Worm (Caenorhabditis elegans) whole organism, young adult: ENCODE results near the gene rfl-1.

Experiments used
- B0261.1 ChIP-seq: sonication (generic microtip); optimal IDR thresholded peaks from 2 replicates; lab custom pipeline; 2016; ENCODE audit warnings: mild to moderate bottlenecking, missing genetic modification characterization, moderate library complexity, missing compliant biosample characterization
- B0336.3 ChIP-seq: fragments of 200-800 bp; sonication (Bioruptor generic); IDR thresholded peaks from 2 replicates; pipeline ENCODE4 v1.3.6; 2022; ENCODE audit warnings: missing genetic modification characterization, missing compliant biosample characterization
- C17E4.6 ChIP-seq: fragments of 200-800 bp; sonication (Bioruptor generic); IDR thresholded peaks from 2 replicates; pipeline ENCODE4 v1.3.6; 2022; ENCODE audit warnings: missing genetic modification reagents, missing genetic modification characterization, missing compliant biosample characterization
- D2030.7 ChIP-seq: fragments of 200-800 bp; sonication (Bioruptor generic); IDR thresholded peaks from 2 replicates; pipeline ENCODE4 v1.3.6; 2022; ENCODE audit warnings: missing genetic modification reagents, missing genetic modification characterization, missing compliant biosample characterization
- F10E7.11 ChIP-seq: sonication (generic microtip); optimal IDR thresholded peaks from 2 replicates; lab custom pipeline; 2017; ENCODE audit warnings: mild to moderate bottlenecking, missing genetic modification characterization, moderate library complexity, missing compliant biosample characterization
- F33H1.4 ChIP-seq: fragments of 200-800 bp; sonication (Bioruptor generic); IDR thresholded peaks from 2 replicates; pipeline ENCODE4 v1.3.6; 2022; ENCODE audit warnings: missing genetic modification reagents, missing genetic modification characterization, missing compliant biosample characterization
- F52B5.7 ChIP-seq: sonication (generic microtip); optimal IDR thresholded peaks from 2 replicates; lab custom pipeline; 2016; ENCODE audit warnings: mild to moderate bottlenecking, missing genetic modification characterization, missing compliant biosample characterization
- K12H6.12 ChIP-seq: fragments of 200-800 bp; sonication (Bioruptor generic); optimal IDR thresholded peaks from 2 replicates; lab custom pipeline; 2018; ENCODE audit warnings: mild to moderate bottlenecking, missing genetic modification characterization, missing compliant biosample characterization
- T26A5.8 ChIP-seq: sonication (generic microtip); optimal IDR thresholded peaks from 2 replicates; lab custom pipeline; 2016; ENCODE audit warnings: missing genetic modification characterization, missing compliant biosample characterization
- ZK185.1 ChIP-seq: sonication (generic microtip); optimal IDR thresholded peaks from 2 replicates; lab custom pipeline; 2016; ENCODE audit warnings: mild to moderate bottlenecking, missing genetic modification characterization, missing compliant biosample characterization; ENCODE audit not compliant: poor library complexity, severe bottlenecking
- attf-3 ChIP-seq: fragments of 200-800 bp; sonication (Bioruptor generic); conservative IDR thresholded peaks from 2 replicates; pipeline ENCODE4 v1.3.6; 2022; ENCODE audit warnings: missing genetic modification reagents, missing genetic modification characterization, missing compliant biosample characterization
- attf-6 ChIP-seq: fragments of 200-800 bp; sonication (Bioruptor generic); IDR thresholded peaks from 2 replicates; pipeline ENCODE4 v1.3.6; 2022; ENCODE audit warnings: missing genetic modification reagents, missing genetic modification characterization, missing compliant biosample characterization
- ceh-27 ChIP-seq: fragments of 200-800 bp; sonication (Bioruptor generic); optimal IDR thresholded peaks from 2 replicates; lab custom pipeline; 2018; ENCODE audit warnings: mild to moderate bottlenecking, missing genetic modification characterization, moderate library complexity, missing compliant biosample characterization
- ceh-40 ChIP-seq: fragments of 200-800 bp; sonication (Bioruptor generic); IDR thresholded peaks from 2 replicates; pipeline ENCODE4 v1.3.6; 2022; ENCODE audit warnings: missing genetic modification characterization, missing compliant biosample characterization
- dox-1 ChIP-seq: fragments of 200-800 bp; sonication (Bioruptor generic); IDR thresholded peaks from 2 replicates; pipeline ENCODE4 v1.3.6; 2022; ENCODE audit warnings: missing genetic modification reagents, missing genetic modification characterization, missing compliant biosample characterization
- dpff-1 ChIP-seq: sonication (generic microtip); optimal IDR thresholded peaks from 2 replicates; lab custom pipeline; 2017; ENCODE audit warnings: mild to moderate bottlenecking, missing genetic modification characterization, missing compliant biosample characterization
- efl-1 ChIP-seq: fragments of 150-350 bp; optimal IDR thresholded peaks from 2 replicates; lab custom pipeline; 2014; ENCODE audit warnings: missing biosample characterization, missing genetic modification reagents, missing genetic modification characterization
- ekl-4 ChIP-seq: fragments of 200-800 bp; sonication (Bioruptor generic); IDR thresholded peaks from 2 replicates; pipeline ENCODE4 v1.3.6; 2022; ENCODE audit warnings: missing genetic modification reagents, missing genetic modification characterization, missing compliant biosample characterization
- gei-17 ChIP-seq: fragments of 200-800 bp; sonication (Bioruptor generic); optimal IDR thresholded peaks from 2 replicates; lab custom pipeline; 2018; ENCODE audit warnings: mild to moderate bottlenecking, missing genetic modification characterization, missing compliant biosample characterization
- him-1 ChIP-seq: sonication (generic microtip); optimal IDR thresholded peaks from 2 replicates; lab custom pipeline; 2016; ENCODE audit warnings: missing genotype, missing genetic modification reagents, missing genetic modification characterization, missing compliant biosample characterization
- hmg-1.2 ChIP-seq: fragments of 200-800 bp; sonication (Bioruptor generic); IDR thresholded peaks from 2 replicates; pipeline ENCODE4 v1.3.6; 2022; ENCODE audit warnings: missing genetic modification reagents, missing genetic modification characterization, missing compliant biosample characterization
- hsf-1 ChIP-seq: fragments of 200-800 bp; sonication (Bioruptor generic); IDR thresholded peaks from 2 replicates; pipeline ENCODE4 v1.3.6; 2022; ENCODE audit warnings: missing genetic modification reagents, missing genetic modification characterization, missing compliant biosample characterization
- lag-1 ChIP-seq: fragments of 200-800 bp; sonication (Bioruptor generic); IDR thresholded peaks from 2 replicates; pipeline ENCODE4 v1.3.6; 2022; ENCODE audit warnings: missing genetic modification reagents, missing genetic modification characterization, missing compliant biosample characterization
- lin-35 ChIP-seq, 3 experiments: fragments of 150-350 bp in 2 of 3; sonication (generic microtip) in 1 of 3; optimal IDR thresholded peaks; 2 replicates each; lab custom pipeline; 2014 to 2018; ENCODE audit warnings: missing biosample characterization in 3 of 3, missing genetic modification characterization in 3 of 3, missing genetic modification reagents in 3 of 3
- lin-40 ChIP-seq: sonication (generic microtip); optimal IDR thresholded peaks from 2 replicates; lab custom pipeline; 2016; ENCODE audit warnings: missing genetic modification characterization, mild to moderate bottlenecking, missing compliant biosample characterization, missing genotype, missing genetic modification reagents
- lsy-27 ChIP-seq: sonication (generic microtip); optimal IDR thresholded peaks from 2 replicates; lab custom pipeline; 2017; ENCODE audit warnings: missing genetic modification characterization, mild to moderate bottlenecking, missing compliant biosample characterization, antibody characterized with exemption, missing genotype, borderline replicate concordance; ENCODE audit not compliant: insufficient read depth
- madf-3 ChIP-seq: fragments of 200-800 bp; sonication (Bioruptor generic); IDR thresholded peaks from 2 replicates; pipeline ENCODE4 v1.3.6; 2022; ENCODE audit warnings: missing genetic modification reagents, missing genetic modification characterization, missing compliant biosample characterization
- pha-4 ChIP-seq: fragments of 150-350 bp; sonication (generic microtip); optimal IDR thresholded peaks from 2 replicates; lab custom pipeline; 2014; ENCODE audit warnings: missing biosample characterization, missing genetic modification reagents, missing genetic modification characterization
- rcor-1 ChIP-seq: fragments of 200-800 bp; sonication (Bioruptor generic); IDR thresholded peaks from 2 replicates; pipeline ENCODE4 v1.3.6; 2022; ENCODE audit warnings: missing genetic modification reagents, missing genetic modification characterization, missing compliant biosample characterization
- rec-8 ChIP-seq, 2 experiments: sonication (generic microtip); optimal IDR thresholded peaks; 2 replicates each; lab custom pipeline; 2016; ENCODE audit warnings: mild to moderate bottlenecking in 2 of 2, missing genetic modification characterization in 2 of 2, missing genetic modification reagents in 2 of 2, missing genotype in 2 of 2, missing biosample characterization in 1 of 2, missing compliant biosample characterization in 1 of 2, moderate library complexity in 1 of 2
- rpc-1 ChIP-seq, 2 experiments: fragments of 150-350 bp in 1 of 2; sonication (generic microtip) in 1 of 2; optimal IDR thresholded peaks; 2 replicates each; lab custom pipeline; 2014 to 2018; ENCODE audit warnings: missing biosample characterization in 1 of 2, missing genetic modification characterization in 1 of 2, missing genetic modification reagents in 1 of 2, missing genotype in 1 of 2
- sdz-38 ChIP-seq: sonication (generic microtip); optimal IDR thresholded peaks from 2 replicates; lab custom pipeline; 2016; ENCODE audit warnings: missing genotype, missing genetic modification characterization, missing compliant biosample characterization
- snpc-1.3 ChIP-seq: sonication (generic microtip); optimal IDR thresholded peaks from 2 replicates; lab custom pipeline; 2017; ENCODE audit warnings: missing genetic modification characterization, mild to moderate bottlenecking, missing compliant biosample characterization, antibody characterized with exemption, moderate library complexity, missing genotype, missing genetic modification reagents; ENCODE audit not compliant: insufficient read depth
- somi-1 ChIP-seq: fragments of 200-800 bp; sonication (Bioruptor generic); optimal IDR thresholded peaks from 2 replicates; lab custom pipeline; 2018; ENCODE audit warnings: mild to moderate bottlenecking, missing genetic modification characterization, missing compliant biosample characterization
- sptf-2 ChIP-seq: fragments of 200-800 bp; sonication (Bioruptor generic); optimal IDR thresholded peaks from 2 replicates; lab custom pipeline; 2018; ENCODE audit warnings: mild to moderate bottlenecking, missing genetic modification characterization, missing compliant biosample characterization
- unc-130 ChIP-seq: sonication (generic microtip); optimal IDR thresholded peaks from 2 replicates; lab custom pipeline; 2016; ENCODE audit warnings: missing genetic modification reagents, missing genetic modification characterization, missing compliant biosample characterization
- unc-62 ChIP-seq: fragments of 150-350 bp; optimal IDR thresholded peaks from 2 replicates; lab custom pipeline; 2014; ENCODE audit warnings: missing biosample characterization, missing genetic modification reagents, missing genetic modification characterization
- zim-3 ChIP-seq: sonication (generic microtip); optimal IDR thresholded peaks from 2 replicates; lab custom pipeline; 2017; ENCODE audit warnings: mild to moderate bottlenecking, missing genetic modification characterization, moderate library complexity, missing compliant biosample characterization
- ztf-18 ChIP-seq: sonication (generic microtip); optimal IDR thresholded peaks from 2 replicates; lab custom pipeline; 2016; ENCODE audit warnings: missing genotype, mild to moderate bottlenecking, missing genetic modification characterization, missing compliant biosample characterization
- ztf-26 ChIP-seq: sonication (generic microtip); optimal IDR thresholded peaks from 2 replicates; lab custom pipeline; 2017; ENCODE audit warnings: missing genetic modification characterization, missing compliant biosample characterization
- ztf-28 ChIP-seq: fragments of 200-800 bp; sonication (Bioruptor generic); IDR thresholded peaks from 2 replicates; pipeline ENCODE4 v1.3.6; 2022; ENCODE audit warnings: missing genetic modification reagents, missing genetic modification characterization, missing compliant biosample characterization

rfl-1 gene

ce11 chrIII:6973682-6974081 lies 47.3 kb upstream of the rfl-1 start, which contains the start of gene F31E3.2:
F31E3.2 (plus strand) TSS chrIII:6973982.
- TF ChIP-seq him-1 (tag; lab: Kevin White, UChicago), result peak; percentile 4
- TF ChIP-seq D2030.7 (GFP tag; lab: Robert Waterston, UW), result 0 out of 2 replicates have a peak, but pooled peaks have one; percentile 22
- no peak for TF ChIP-seq rcor-1
- 0 out of 2 replicates have a peak, but pooled peaks have one; percentile 51 for TF ChIP-seq C17E4.6 (GFP tag; lab: Robert Waterston, UW)

DNA sequence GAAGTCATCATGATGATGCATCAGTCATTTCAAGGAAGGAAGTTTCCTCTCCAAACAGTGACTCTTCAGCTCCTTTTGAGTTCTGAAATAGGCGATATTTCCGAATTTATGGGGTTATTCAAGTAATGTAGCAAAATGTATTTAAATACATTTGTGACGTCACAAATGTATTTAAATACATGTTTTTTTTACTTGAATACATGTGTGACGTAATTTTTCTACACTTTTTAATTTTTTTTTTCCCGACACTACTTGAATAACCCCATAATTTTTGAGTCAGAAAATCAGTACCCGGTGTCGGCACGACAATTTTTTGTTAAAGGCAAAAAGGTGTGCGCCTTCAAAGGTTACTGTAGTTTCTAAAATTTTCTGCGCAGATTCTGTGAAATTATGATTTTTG lies 46.1 kb upstream of the rfl-1 start:
- TF ChIP-seq T26A5.8, result no peak
- no peak for TF ChIP-seq ztf-28 (GFP tag; lab: Robert Waterston, UW)
- TF ChIP-seq rcor-1, result no peak
- TF ChIP-seq sdz-38, result no peak
- no peak for TF ChIP-seq lsy-27 (tag; lab: Kevin White, UChicago)
- TF ChIP-seq lin-35 (GFP tag; optimal IDR thresholded peaks at IDR 0.05; lab: Kevin White, UChicago), result no peak
- no peak for TF ChIP-seq attf-6
- TF ChIP-seq sptf-2, result no peak
- no peak for TF ChIP-seq B0261.1

DNA sequence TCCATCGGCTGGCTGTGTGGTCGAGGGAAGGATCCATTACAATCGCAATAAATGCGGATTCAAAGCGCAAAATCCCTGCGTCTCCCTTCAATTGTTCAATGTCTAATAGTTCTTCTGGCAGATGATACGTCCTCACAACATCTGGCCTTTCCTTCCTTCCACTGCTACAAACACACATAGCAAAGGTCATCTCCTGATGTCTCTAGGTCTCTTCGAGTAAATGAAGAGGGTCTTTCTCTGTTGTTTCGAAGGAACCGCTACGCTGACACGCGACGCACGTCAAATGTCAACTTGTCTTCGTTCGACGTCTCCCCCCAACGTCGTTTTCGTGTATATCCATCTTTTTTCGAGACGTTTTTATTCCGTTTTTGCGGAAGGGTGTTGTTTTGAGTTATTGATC lies 42.1 kb upstream of the rfl-1 start:
- peak; percentile 25 for TF ChIP-seq lin-40 (tag; lab: Kevin White, UChicago)
- TF ChIP-seq lag-1 (GFP tag; lab: Robert Waterston, UW), result no peak
- peak; percentile 97 for TF ChIP-seq unc-62 (GFP tag; lab: Kevin White, UChicago)
- peak; percentile 48 for TF ChIP-seq ceh-27 (GFP tag; lab: Kevin White, UChicago)
- peak; percentile 15 for TF ChIP-seq K12H6.12 (tag; lab: Kevin White, UChicago)
- peak; percentile 35 for TF ChIP-seq somi-1 (GFP tag; lab: Kevin White, UChicago)
- no peak for TF ChIP-seq D2030.7 (GFP tag; lab: Robert Waterston, UW)
- TF ChIP-seq lin-35 (GFP tag; optimal IDR thresholded peaks at IDR 0.05; lab: Kevin White, UChicago), result no peak
- TF ChIP-seq ekl-4 (GFP tag; lab: Robert Waterston, UW), result 0 out of 2 replicates have a peak, but pooled peaks have one; percentile 45
- TF ChIP-seq dox-1 (GFP tag; lab: Robert Waterston, UW), result peak; percentile 35; the same call in 1 of the 2 replicates
- no peak for TF ChIP-seq unc-130
- TF ChIP-seq ztf-26 (tag; lab: Kevin White, UChicago), result peak; percentile 28
- TF ChIP-seq madf-3 (GFP tag; lab: Robert Waterston, UW), result peak; percentile 79; the same call in 1 of the 2 replicates

DNA sequence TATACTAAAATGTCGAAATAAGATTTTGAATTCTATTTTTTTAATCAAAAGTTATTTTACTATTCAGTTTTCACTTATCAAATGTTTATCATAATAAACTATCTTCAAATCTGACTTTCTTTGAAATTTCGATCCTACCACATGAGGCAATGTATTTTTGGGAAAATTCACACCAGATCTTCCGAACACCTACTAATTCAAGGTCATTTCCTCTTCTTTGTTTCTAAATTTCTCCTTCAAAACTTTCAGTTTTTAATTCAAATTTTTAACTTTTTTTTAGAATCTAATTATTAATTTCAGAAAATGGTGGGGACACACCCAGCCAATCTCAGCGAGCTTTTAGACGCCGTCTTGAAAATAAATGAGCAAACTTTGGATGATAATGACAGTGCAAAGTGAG lies 41.4 kb upstream of the rfl-1 start, which contains the start of gene ceh-20:
TSS of gene ceh-20 (plus strand) at position 301 of the 400 bp plus-strand sequence.
- TF ChIP-seq ceh-27 (GFP tag; lab: Kevin White, UChicago) (no peak), zim-3 (tag; lab: Kevin White, UChicago) (no peak), rec-8 (tag; optimal IDR thresholded peaks at IDR 0.05; lab: Kevin White, UChicago) (no peak), attf-3 (GFP tag; lab: Robert Waterston, UW) (no peak), dpff-1 (tag; lab: Kevin White, UChicago) (no peak), hsf-1 (GFP tag; lab: Robert Waterston, UW) (no peak), B0336.3 (no peak), ztf-26 (tag; lab: Kevin White, UChicago) (no peak), F52B5.7 (tag; lab: Kevin White, UChicago) (no peak), gei-17 (no peak), rpc-1 (optimal IDR thresholded peaks at IDR 0.05; lab: Kevin White, UChicago) (no peak), rpc-1 (tag; optimal IDR thresholded peaks at IDR 0.05; lab: Kevin White, UChicago) (no peak), ZK185.1 (tag; lab: Kevin White, UChicago) (no peak), ztf-18 (tag; lab: Kevin White, UChicago) (no peak), pha-4 (tag; lab: Kevin White, UChicago) (no peak), F33H1.4 (GFP tag; lab: Robert Waterston, UW) (no peak), efl-1 (GFP tag; lab: Kevin White, UChicago) (no peak), hmg-1.2 (GFP tag; lab: Robert Waterston, UW) (no peak), snpc-1.3 (tag; lab: Kevin White, UChicago) (no peak), ceh-40 (GFP tag; lab: Robert Waterston, UW) (no peak), F10E7.11 (no peak)
